Worm (Caenorhabditis elegans) whole organism, L3 larva: Measurements from ENCODE around the gene C10B5.1.

Experiments
- ZK546.5 ChIP-seq: sonication (generic microtip); optimal IDR thresholded peaks from 2 replicates; lab custom pipeline; 2017; ENCODE audit warnings: missing biosample characterization, missing genetic modification characterization
- aly-2 ChIP-seq: fragments of 150-350 bp; optimal IDR thresholded peaks from 2 replicates; lab custom pipeline; 2014; ENCODE audit warnings: missing biosample characterization, missing genetic modification characterization
- ama-1 ChIP-seq: fragments of 150-350 bp; optimal IDR thresholded peaks from 2 replicates; lab custom pipeline; 2018
- ceh-9 ChIP-seq: sonication (generic microtip); optimal IDR thresholded peaks from 2 replicates; lab custom pipeline; 2018; ENCODE audit warnings: missing biosample characterization, missing genetic modification characterization
- egl-27 ChIP-seq: sonication (generic microtip); optimal IDR thresholded peaks from 4 replicates; lab custom pipeline; 2017; ENCODE audit warnings: missing biosample characterization, missing genetic modification reagents, missing genetic modification characterization
- egl-5 ChIP-seq: fragments of 150-350 bp; optimal IDR thresholded peaks from 2 replicates; lab custom pipeline; 2017; ENCODE audit warnings: missing biosample characterization, missing genetic modification reagents, missing genetic modification characterization, inconsistent platforms
- elt-1 ChIP-seq: fragments of 150-350 bp; optimal IDR thresholded peaks from 2 replicates; lab custom pipeline; 2014; ENCODE audit warnings: missing biosample characterization, missing genetic modification characterization
- elt-2 ChIP-seq: sonication (generic microtip); optimal IDR thresholded peaks from 2 replicates; lab custom pipeline; 2016; ENCODE audit warnings: missing genetic modification reagents, mild to moderate bottlenecking, missing genetic modification characterization, missing compliant biosample characterization
- elt-3 ChIP-seq, 3 experiments: fragments of 150-350 bp in 1 of 3; sonication (generic microtip) in 2 of 3; optimal IDR thresholded peaks; 2 replicates in 2 of 3; 4 replicates in 1 of 3; lab custom pipeline; 2014 to 2017; ENCODE audit warnings: missing biosample characterization in 3 of 3, missing genetic modification characterization in 3 of 3
- eor-1 ChIP-seq, 2 experiments: fragments of 150-350 bp; optimal IDR thresholded peaks; 2 replicates each; lab custom pipeline; 2014 to 2018; ENCODE audit warnings: missing biosample characterization in 2 of 2, missing genetic modification characterization in 2 of 2
- fkh-2 ChIP-seq: fragments of 150-350 bp; optimal IDR thresholded peaks from 2 replicates; lab custom pipeline; 2014; ENCODE audit warnings: missing biosample characterization, missing genetic modification reagents, missing genetic modification characterization
- fos-1 ChIP-seq: fragments of 150-350 bp; optimal IDR thresholded peaks from 2 replicates; lab custom pipeline; 2014; ENCODE audit warnings: missing biosample characterization, missing genetic modification characterization
- hmg-11 ChIP-seq: sonication (generic microtip); optimal IDR thresholded peaks from 2 replicates; lab custom pipeline; 2016; ENCODE audit warnings: missing genetic modification characterization, missing compliant biosample characterization
- jun-1 ChIP-seq: fragments of 150-350 bp; optimal IDR thresholded peaks from 2 replicates; lab custom pipeline; 2014; ENCODE audit warnings: missing biosample characterization, missing genetic modification reagents, missing genetic modification characterization
- lin-15B ChIP-seq: fragments of 150-350 bp; optimal IDR thresholded peaks from 2 replicates; lab custom pipeline; 2014; ENCODE audit warnings: missing biosample characterization, missing genetic modification characterization
- mdl-1 ChIP-seq: fragments of 150-350 bp; optimal IDR thresholded peaks from 2 replicates; lab custom pipeline; 2014; ENCODE audit warnings: missing biosample characterization, missing genetic modification characterization
- mml-1 ChIP-seq: fragments of 150-350 bp; sonication (generic microtip); optimal IDR thresholded peaks from 3 replicates; lab custom pipeline; 2014; ENCODE audit warnings: missing biosample characterization, missing genetic modification characterization
- nhr-25 ChIP-seq: sonication (generic microtip); optimal IDR thresholded peaks from 2 replicates; lab custom pipeline; 2017; ENCODE audit warnings: missing biosample characterization, missing genetic modification characterization
- nhr-43 ChIP-seq: sonication (generic microtip); optimal IDR thresholded peaks from 2 replicates; lab custom pipeline; 2016; ENCODE audit warnings: mild to moderate bottlenecking, missing genetic modification characterization, missing compliant biosample characterization; ENCODE audit not compliant: poor library complexity, severe bottlenecking
- nhr-67 ChIP-seq: fragments of 150-350 bp; optimal IDR thresholded peaks from 2 replicates; lab custom pipeline; 2014; ENCODE audit warnings: missing biosample characterization, missing genetic modification characterization
- nhr-76 ChIP-seq: fragments of 150-350 bp; sonication (generic microtip); optimal IDR thresholded peaks from 5 replicates; lab custom pipeline; 2014; ENCODE audit warnings: missing biosample characterization, missing genetic modification characterization
- nhr-77 ChIP-seq: fragments of 150-350 bp; optimal IDR thresholded peaks from 2 replicates; lab custom pipeline; 2014; ENCODE audit warnings: missing biosample characterization, missing genetic modification characterization
- pha-4 ChIP-seq: fragments of 150-350 bp; optimal IDR thresholded peaks from 2 replicates; lab custom pipeline; 2014; ENCODE audit warnings: missing biosample characterization, missing genetic modification reagents, missing genetic modification characterization
- snpc-4 ChIP-seq: fragments of 150-350 bp; optimal IDR thresholded peaks from 2 replicates; lab custom pipeline; 2014; ENCODE audit warnings: missing biosample characterization, missing genetic modification characterization
- tbx-2 ChIP-seq: sonication (generic microtip); optimal IDR thresholded peaks from 2 replicates; lab custom pipeline; 2016; ENCODE audit warnings: mild to moderate bottlenecking, missing genetic modification characterization, missing compliant biosample characterization
- unc-39 ChIP-seq: sonication (generic microtip); optimal IDR thresholded peaks from 4 replicates; lab custom pipeline; 2017; ENCODE audit warnings: missing biosample characterization, missing genetic modification characterization
- unc-62 ChIP-seq: fragments of 150-350 bp; sonication (generic microtip); optimal IDR thresholded peaks from 4 replicates; lab custom pipeline; 2014; ENCODE audit warnings: missing biosample characterization, missing genetic modification reagents, missing genetic modification characterization
- ztf-11 ChIP-seq: fragments of 150-350 bp; optimal IDR thresholded peaks from 2 replicates; lab custom pipeline; 2014; ENCODE audit warnings: missing biosample characterization, missing genetic modification characterization

The C10B5.1 gene

ce11 chrV:8615711-8616110, 34.6 kb downstream of the C10B5.1 start:
- no peak for TF ChIP-seq nhr-67 (tag; lab: Kevin White, UChicago)
- no peak for TF ChIP-seq elt-2 (tag; lab: Kevin White, UChicago)
- no peak for TF ChIP-seq pha-4 (tag; lab: Kevin White, UChicago)
- TF ChIP-seq aly-2, result peak; percentile 8
- no peak for TF ChIP-seq fkh-2 (tag; lab: Kevin White, UChicago)
- TF ChIP-seq lin-15B (tag; lab: Kevin White, UChicago), result no peak
- peak; percentile 33 for TF ChIP-seq nhr-25 (tag; lab: Kevin White, UChicago)

- TF ChIP-seq nhr-76 (tag; lab: Kevin White, UChicago) (no peak), elt-1 (tag; lab: Kevin White, UChicago) (peak; percentile 83), nhr-43 (tag; lab: Kevin White, UChicago) (peak; percentile 17), nhr-25 (tag; lab: Kevin White, UChicago) (peak; percentile 27)
Observed at ce11 chrV:8618738-8619137, 37.7 kb downstream of the C10B5.1 start, which contains the start of gene grd-5. Gene grd-5, plus strand, starts transcription at chrV:8619032.

- no peak for TF ChIP-seq fos-1 (tag; lab: Kevin White, UChicago)
- TF ChIP-seq elt-2 (tag; lab: Kevin White, UChicago), result no peak
- no peak for TF ChIP-seq nhr-43 (tag; lab: Kevin White, UChicago)
- no peak for TF ChIP-seq snpc-4 (tag; lab: Kevin White, UChicago)
- TF ChIP-seq egl-27 (tag; lab: Kevin White, UChicago), result no peak
Observed at ce11 chrV:8621213-8621612, 40.2 kb downstream of the C10B5.1 start, which contains the start of gene idpc-2. Gene idpc-2, minus strand, starts transcription at chrV:8621313.

ce11 chrV:8622314-8622713, 41.3 kb downstream of the C10B5.1 start, which contains the start of gene F41E6.1:
Gene F41E6.1, plus strand, starts transcription at chrV:8622614.
- TF ChIP-seq ZK546.5 (no peak), mml-1 (tag; lab: Kevin White, UChicago) (no peak), jun-1 (no peak), egl-5 (tag; lab: Kevin White, UChicago) (no peak), mdl-1 (tag; lab: Kevin White, UChicago) (no peak), aly-2 (no peak), ztf-11 (tag; lab: Kevin White, UChicago) (no peak), egl-27 (tag; lab: Kevin White, UChicago) (no peak)

ce11 chrV:8623754-8624153, 42.7 kb downstream of the C10B5.1 start, which contains the start of gene F41E6.17:
Gene F41E6.17, plus strand, starts transcription at chrV:8624101.
- TF ChIP-seq jun-1, result no peak
- TF ChIP-seq hmg-11 (tag; lab: Kevin White, UChicago), result peak; percentile 16

- no peak for TF ChIP-seq unc-39 (tag; lab: Kevin White, UChicago)
- TF ChIP-seq nhr-77 (tag; lab: Kevin White, UChicago), result no peak
- TF ChIP-seq ceh-9 (tag; lab: Kevin White, UChicago), result no peak
- peak; percentile 64 for TF ChIP-seq unc-62 (GFP tag; lab: Kevin White, UChicago)
- TF ChIP-seq elt-3 (tag; optimal IDR thresholded peaks at IDR 0.05; lab: Kevin White, UChicago), result peak in 1 of 3 experiments; percentile 1
Observed at ce11 chrV:8626406-8626805, 45.3 kb downstream of the C10B5.1 start.

- TF ChIP-seq ceh-9 (tag; lab: Kevin White, UChicago) (no peak), eor-1 (tag; optimal IDR thresholded peaks at IDR 0.05; lab: Kevin White, UChicago) (no peak), ama-1 (lab: Kevin White, UChicago) (no peak), egl-27 (tag; lab: Kevin White, UChicago) (no peak), tbx-2 (tag; lab: Kevin White, UChicago) (no peak), pha-4 (tag; lab: Kevin White, UChicago) (no peak), nhr-76 (tag; lab: Kevin White, UChicago) (no peak), nhr-77 (tag; lab: Kevin White, UChicago) (no peak), unc-39 (tag; lab: Kevin White, UChicago) (no peak)
Observed at ce11 chrV:8627580-8627979, 46.5 kb downstream of the C10B5.1 start.
